Worm (Caenorhabditis elegans): ENCODE results near the gene nep-22.
A peak's percentile ranks its signal among the peaks of the same experiment; 100 is the strongest.

DNA sequence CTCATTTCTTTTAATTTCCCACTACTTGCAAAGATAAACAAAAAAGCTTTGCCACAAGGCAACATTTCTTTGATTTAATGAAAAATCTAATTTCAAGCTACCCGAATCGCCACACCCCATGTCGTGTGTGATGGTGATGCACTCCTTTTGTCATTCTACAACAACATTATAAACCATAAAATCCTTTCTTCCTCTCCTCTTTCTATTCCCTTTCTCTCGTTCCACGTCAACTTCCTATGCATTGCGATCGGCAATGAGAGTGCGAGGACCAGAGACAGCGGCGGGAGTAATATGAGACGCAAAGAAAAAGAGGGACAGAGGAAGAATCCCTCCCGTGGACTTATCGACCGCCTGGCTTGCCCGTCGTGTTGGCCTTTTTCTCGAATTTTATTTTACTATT lies 33.7 kb downstream of the nep-22 start:
- TF ChIP-seq mep-1 (tag; optimal IDR thresholded peaks at IDR 0.05) (peak; percentile 85), fos-1 (tag; optimal IDR thresholded peaks at IDR 0.05) (no peak), unc-62 (GFP tag; optimal IDR thresholded peaks at IDR 0.05) (no peak), unc-130 (tag; optimal IDR thresholded peaks at IDR 0.05) (no peak), nhr-12 (tag; optimal IDR thresholded peaks at IDR 0.05) (no peak), aly-2 (tag; optimal IDR thresholded peaks at IDR 0.05) (no peak), dpl-1 (GFP tag; optimal IDR thresholded peaks at IDR 0.05) (peak in 1 of 3 experiments; percentile 17), ces-1 (GFP tag; optimal IDR thresholded peaks at IDR 0.05) (no peak), egl-27 (tag; optimal IDR thresholded peaks at IDR 0.05) (peak in 1 of 2 experiments; percentile 7), fkh-4 (tag; optimal IDR thresholded peaks at IDR 0.05; ENCODE audit: borderline replicate concordance) (no peak)

Measured in whole organism, L1 larva.